Fruit fly (Drosophila melanogaster) whole organism, prepupa: Measurements from ENCODE around the gene salt.

Experiments
- CG11294 ChIP-seq: fragments of 200-800 bp; sonication (Bioruptor generic); IDR thresholded peaks from 2 replicates; pipeline ENCODE4 v1.3.6; 2022; ENCODE audit warnings: missing biosample characterization, missing genetic modification characterization
- CG11762 ChIP-seq: fragments of 200-800 bp; sonication (Bioruptor generic); optimal IDR thresholded peaks from 3 replicates; lab custom pipeline; 2016; ENCODE audit warnings: missing biosample characterization, missing genetic modification characterization; ENCODE audit not compliant: insufficient read depth
- CG11902 ChIP-seq: fragments of 200-800 bp; sonication (Bioruptor generic); optimal IDR thresholded peaks from 3 replicates; lab custom pipeline; 2016; ENCODE audit warnings: missing biosample characterization, missing genetic modification characterization
- CG15336 ChIP-seq: fragments of 200-800 bp; sonication (Bioruptor generic); IDR thresholded peaks from 2 replicates; pipeline ENCODE4 v1.3.6; 2022; ENCODE audit warnings: missing biosample characterization, missing genetic modification characterization
- CG1621 ChIP-seq: fragments of 200-800 bp; sonication (Bioruptor generic); optimal IDR thresholded peaks from 3 replicates; lab custom pipeline; 2018; ENCODE audit warnings: missing biosample characterization, mild to moderate bottlenecking, missing genetic modification characterization
- CG3032 ChIP-seq: fragments of 200-800 bp; optimal IDR thresholded peaks from 2 replicates; lab custom pipeline; 2019; ENCODE audit warnings: missing biosample characterization, mild to moderate bottlenecking, missing genetic modification characterization, moderate library complexity
- CG31627 ChIP-seq: fragments of 200-800 bp; sonication (Bioruptor generic); optimal IDR thresholded peaks from 3 replicates; lab custom pipeline; 2016; ENCODE audit warnings: missing biosample characterization, missing genetic modification characterization
- CG34406 ChIP-seq: fragments of 200-800 bp; sonication (Bioruptor generic); optimal IDR thresholded peaks from 3 replicates; lab custom pipeline; 2016; ENCODE audit warnings: missing biosample characterization, missing genetic modification characterization
- CG6163 ChIP-seq: fragments of 200-800 bp; sonication (Bioruptor generic); IDR thresholded peaks from 3 replicates; pipeline ENCODE4 v1.3.6; 2022; ENCODE audit warnings: missing biosample characterization, missing genetic modification characterization
- CG6276 ChIP-seq: fragments of 200-800 bp; sonication (Bioruptor generic); optimal IDR thresholded peaks from 2 replicates; lab custom pipeline; 2017; ENCODE audit warnings: missing biosample characterization, mild to moderate bottlenecking, missing genetic modification characterization
- CG6792 ChIP-seq: fragments of 200-800 bp; sonication (Bioruptor generic); optimal IDR thresholded peaks from 3 replicates; lab custom pipeline; 2016; ENCODE audit warnings: missing biosample characterization, missing genetic modification characterization
- CG6854 ChIP-seq: fragments of 200-800 bp; sonication (Bioruptor generic); optimal IDR thresholded peaks from 2 replicates; lab custom pipeline; 2017; ENCODE audit warnings: missing biosample characterization, mild to moderate bottlenecking, missing genetic modification characterization
- CG7368 ChIP-seq: fragments of 200-800 bp; sonication (Bioruptor generic); optimal IDR thresholded peaks from 3 replicates; lab custom pipeline; 2016; ENCODE audit warnings: missing biosample characterization, missing genetic modification characterization
- CG8319 ChIP-seq: fragments of 200-800 bp; sonication (Bioruptor generic); optimal IDR thresholded peaks from 3 replicates; lab custom pipeline; 2016; ENCODE audit warnings: missing biosample characterization, missing genetic modification characterization
- CG8632 ChIP-seq: fragments of 200-800 bp; sonication (Bioruptor generic); optimal IDR thresholded peaks from 3 replicates; lab custom pipeline; 2016; ENCODE audit warnings: missing biosample characterization, missing genetic modification characterization
- CG9139 ChIP-seq: fragments of 200-800 bp; sonication (Bioruptor generic); optimal IDR thresholded peaks from 3 replicates; lab custom pipeline; 2017; ENCODE audit warnings: missing biosample characterization, mild to moderate bottlenecking, missing genetic modification characterization
- Eip75B ChIP-seq: fragments of 200-800 bp; sonication (Bioruptor generic); optimal IDR thresholded peaks from 3 replicates; lab custom pipeline; 2016; ENCODE audit warnings: missing biosample characterization, missing genetic modification characterization
- Eip78C ChIP-seq: fragments of 200-800 bp; sonication (Bioruptor generic); peaks from one replicate; lab custom pipeline; 2016; ENCODE audit warnings: missing biosample characterization, missing genetic modification characterization
- Ets21C ChIP-seq: fragments of 200-800 bp; sonication (Bioruptor generic); optimal IDR thresholded peaks from 3 replicates; lab custom pipeline; 2016; ENCODE audit warnings: missing biosample characterization, missing genetic modification characterization
- Ets96B ChIP-seq: fragments of 200-800 bp; optimal IDR thresholded peaks from 2 replicates; lab custom pipeline; 2019; ENCODE audit warnings: missing biosample characterization, mild to moderate bottlenecking, missing genetic modification characterization, moderate library complexity
- Hr38 ChIP-seq: sonication (Bioruptor generic); optimal IDR thresholded peaks from 2 replicates; lab custom pipeline; 2016; ENCODE audit warnings: missing biosample characterization, missing genetic modification characterization
- Hr39 ChIP-seq: fragments of 200-800 bp; sonication (Bioruptor generic); optimal IDR thresholded peaks from 2 replicates; lab custom pipeline; 2016; ENCODE audit warnings: missing biosample characterization, missing genetic modification characterization
- Hr4 ChIP-seq: fragments of 200-800 bp; sonication (Bioruptor generic); optimal IDR thresholded peaks from 3 replicates; lab custom pipeline; 2016; ENCODE audit warnings: missing biosample characterization, missing genetic modification characterization
- OdsH ChIP-seq: fragments of 200-800 bp; sonication (Bioruptor generic); optimal IDR thresholded peaks from 3 replicates; lab custom pipeline; 2016; ENCODE audit warnings: missing biosample characterization, missing genetic modification characterization
- Smox ChIP-seq: fragments of 200-800 bp; sonication (Bioruptor generic); optimal IDR thresholded peaks from 3 replicates; lab custom pipeline; 2016; ENCODE audit warnings: missing biosample characterization, missing genetic modification characterization
- Sox14 ChIP-seq: fragments of 200-800 bp; sonication (Bioruptor generic); optimal IDR thresholded peaks from 3 replicates; lab custom pipeline; 2016; ENCODE audit warnings: missing biosample characterization, missing genetic modification characterization
- Sox15 ChIP-seq: fragments of 200-800 bp; sonication (Bioruptor generic); optimal IDR thresholded peaks from 3 replicates; lab custom pipeline; 2016; ENCODE audit warnings: missing biosample characterization, missing genetic modification characterization
- achi ChIP-seq: fragments of 200-800 bp; sonication (Bioruptor generic); optimal IDR thresholded peaks from 3 replicates; lab custom pipeline; 2016; ENCODE audit warnings: missing biosample characterization, missing genetic modification characterization
- acj6 ChIP-seq: fragments of 200-800 bp; sonication (Bioruptor generic); optimal IDR thresholded peaks from 3 replicates; lab custom pipeline; 2016; ENCODE audit warnings: missing biosample characterization, missing genetic modification characterization
- cyc ChIP-seq: fragments of 200-800 bp; sonication (Bioruptor generic); optimal IDR thresholded peaks from 3 replicates; lab custom pipeline; 2016; ENCODE audit warnings: missing biosample characterization, missing genetic modification characterization
- dac ChIP-seq: fragments of 200-800 bp; sonication (Bioruptor generic); optimal IDR thresholded peaks from 2 replicates; lab custom pipeline; 2017; ENCODE audit warnings: missing biosample characterization, mild to moderate bottlenecking, missing genetic modification characterization
- dsx ChIP-seq: fragments of 200-800 bp; optimal IDR thresholded peaks from 3 replicates; lab custom pipeline; 2019; ENCODE audit warnings: missing biosample characterization, mild to moderate bottlenecking, missing genetic modification characterization, moderate library complexity; ENCODE audit not compliant: poor library complexity, severe bottlenecking
- eg ChIP-seq: fragments of 200-800 bp; sonication (Bioruptor generic); IDR thresholded peaks from 3 replicates; pipeline ENCODE4 v1.3.6; 2022; ENCODE audit warnings: missing biosample characterization, missing genetic modification characterization
- esn ChIP-seq: fragments of 200-800 bp; sonication (Bioruptor generic); optimal IDR thresholded peaks from 2 replicates; lab custom pipeline; 2016; ENCODE audit warnings: missing biosample characterization, mild to moderate bottlenecking, missing genetic modification characterization, moderate library complexity
- fd85E ChIP-seq: fragments of 200-800 bp; sonication (Bioruptor generic); optimal IDR thresholded peaks from 3 replicates; lab custom pipeline; 2016; ENCODE audit warnings: missing biosample characterization, missing genetic modification characterization
- fkh ChIP-seq: fragments of 200-800 bp; sonication (Bioruptor generic); optimal IDR thresholded peaks from 3 replicates; lab custom pipeline; 2017; ENCODE audit warnings: missing biosample characterization, mild to moderate bottlenecking, missing genetic modification characterization, moderate library complexity
- lz ChIP-seq: fragments of 200-800 bp; sonication (Bioruptor generic); optimal IDR thresholded peaks from 3 replicates; lab custom pipeline; 2016; ENCODE audit warnings: missing biosample characterization, missing genetic modification characterization
- net ChIP-seq: fragments of 200-800 bp; sonication (Bioruptor generic); optimal IDR thresholded peaks from 3 replicates; lab custom pipeline; 2016; ENCODE audit warnings: missing biosample characterization, missing genetic modification characterization
- ss ChIP-seq, 2 experiments: fragments of 200-800 bp; sonication (Bioruptor generic); optimal IDR thresholded peaks; 2 replicates in 1 of 2; 3 replicates in 1 of 2; lab custom pipeline; 2017 to 2018; ENCODE audit warnings: mild to moderate bottlenecking in 2 of 2, missing biosample characterization in 2 of 2, missing genetic modification characterization in 2 of 2, moderate library complexity in 1 of 2
- topi ChIP-seq: fragments of 200-800 bp; sonication (Bioruptor generic); optimal IDR thresholded peaks from 3 replicates; lab custom pipeline; 2016; ENCODE audit warnings: missing biosample characterization, missing genetic modification characterization
- vri ChIP-seq: fragments of 200-800 bp; sonication (Bioruptor generic); optimal IDR thresholded peaks from 3 replicates; lab custom pipeline; 2016; ENCODE audit warnings: missing biosample characterization, mild to moderate bottlenecking, missing genetic modification characterization

Gene salt

dm6 chr3R:31767528-31767927 is 13.0 kb upstream of the salt start (continued):
- TF ChIP-seq CG9139 (no peak), dsx (GFP tag; lab: Kevin White, UChicago) (no peak), esn (GFP tag; lab: Kevin White, UChicago) (peak; percentile 5), net (GFP tag; lab: Kevin White, UChicago) (peak; percentile 32), CG6163 (GFP tag; lab: Robert Waterston, UW) (no peak), CG15336 (GFP tag; lab: Robert Waterston, UW) (peak; percentile 63), CG34406 (GFP tag; lab: Kevin White, UChicago) (peak; percentile 50), Eip78C (GFP tag; lab: Kevin White, UChicago) (peak; percentile 92), CG11294 (GFP tag; lab: Robert Waterston, UW) (no peak), fd85E (GFP tag; lab: Kevin White, UChicago) (no peak), Sox14 (GFP tag; lab: Kevin White, UChicago) (peak; percentile 4), fkh (GFP tag; lab: Kevin White, UChicago) (no peak), CG7368 (GFP tag; lab: Kevin White, UChicago) (peak; percentile 23), Smox (GFP tag; lab: Kevin White, UChicago) (no peak), vri (GFP tag; lab: Kevin White, UChicago) (no peak), cyc (GFP tag; lab: Kevin White, UChicago) (peak; percentile 7), CG8319 (GFP tag; lab: Kevin White, UChicago) (peak; percentile 27), CG1621 (tag; lab: Kevin White, UChicago) (no peak)

- TF ChIP-seq CG6163 (GFP tag; lab: Robert Waterston, UW) (no peak), Hr4 (GFP tag; lab: Kevin White, UChicago) (no peak), lz (GFP tag; lab: Kevin White, UChicago) (no peak), CG9139 (no peak), Hr39 (GFP tag; lab: Kevin White, UChicago) (no peak), CG7368 (GFP tag; lab: Kevin White, UChicago) (no peak), dac (no peak), CG8632 (no peak), Eip75B (GFP tag; lab: Kevin White, UChicago) (no peak), CG8319 (GFP tag; lab: Kevin White, UChicago) (no peak), topi (GFP tag; lab: Kevin White, UChicago) (no peak), CG6854 (GFP tag; lab: Kevin White, UChicago) (no peak), eg (GFP tag; lab: Robert Waterston, UW) (no peak), fkh (GFP tag; lab: Kevin White, UChicago) (no peak), Sox14 (GFP tag; lab: Kevin White, UChicago) (no peak)
These were observed 10.6 kb upstream of the salt start for dm6 chr3R:31765145-31765544.

- TF ChIP-seq CG6276 (peak; percentile 48), topi (GFP tag; lab: Kevin White, UChicago) (no peak), fkh (GFP tag; lab: Kevin White, UChicago) (no peak), CG31627 (GFP tag; lab: Kevin White, UChicago) (no peak), CG6792 (no peak), CG6854 (GFP tag; lab: Kevin White, UChicago) (no peak), acj6 (GFP tag; lab: Kevin White, UChicago) (no peak), CG15336 (GFP tag; lab: Robert Waterston, UW) (0 out of 2 replicates have a peak, but pooled peaks have one; percentile 19), CG34406 (GFP tag; lab: Kevin White, UChicago) (no peak), Sox14 (GFP tag; lab: Kevin White, UChicago) (no peak), eg (GFP tag; lab: Robert Waterston, UW) (peak; percentile 36; the same call in 1 of the 3 replicates)
These were observed 10.2 kb upstream of the salt start, which contains the start of gene CG2150 for dm6 chr3R:31764672-31765071. Gene CG2150, minus strand, starts transcription at chr3R:31764772.

- peak; percentile 28 for TF ChIP-seq topi (GFP tag; lab: Kevin White, UChicago)
- peak; percentile 81 for TF ChIP-seq Ets96B (tag; lab: Kevin White, UChicago)
- TF ChIP-seq CG11902 (GFP tag; lab: Kevin White, UChicago), result peak; percentile 45
- TF ChIP-seq ss (GFP tag; optimal IDR thresholded peaks at IDR 0.05; lab: Kevin White, UChicago), result peak in 1 of 2 experiments; percentile 75
- peak; percentile 84 for TF ChIP-seq Hr4 (GFP tag; lab: Kevin White, UChicago)
- TF ChIP-seq Sox14 (GFP tag; lab: Kevin White, UChicago), result peak; percentile 34
- TF ChIP-seq CG3032 (tag; lab: Kevin White, UChicago), result peak; percentile 69
- TF ChIP-seq OdsH (GFP tag; lab: Kevin White, UChicago), result peak; percentile 75
- peak; percentile 80; the same call in 2 of the 3 replicates for TF ChIP-seq CG6163 (GFP tag; lab: Robert Waterston, UW)
- TF ChIP-seq net (GFP tag; lab: Kevin White, UChicago), result peak; percentile 67
- TF ChIP-seq CG11762 (GFP tag; lab: Kevin White, UChicago), result peak; percentile 68
- TF ChIP-seq CG15336 (GFP tag; lab: Robert Waterston, UW), result peak; percentile 69
- TF ChIP-seq achi (GFP tag; lab: Kevin White, UChicago), result peak; percentile 78
- TF ChIP-seq esn (GFP tag; lab: Kevin White, UChicago), result no peak
- TF ChIP-seq dsx (GFP tag; lab: Kevin White, UChicago), result no peak
- TF ChIP-seq CG34406 (GFP tag; lab: Kevin White, UChicago), result peak; percentile 60
- peak; percentile 74 for TF ChIP-seq eg (GFP tag; lab: Robert Waterston, UW)
- TF ChIP-seq Sox15 (GFP tag; lab: Kevin White, UChicago), result peak; percentile 57
- TF ChIP-seq Ets21C (GFP tag; lab: Kevin White, UChicago), result no peak
- no peak for TF ChIP-seq Hr38
- peak; percentile 71 for TF ChIP-seq CG8632
- TF ChIP-seq dac, result peak; percentile 35
- TF ChIP-seq vri (GFP tag; lab: Kevin White, UChicago), result no peak
These were observed 8.2 kb upstream of the salt start for dm6 chr3R:31762672-31763071.
